Worm (Caenorhabditis elegans) whole organism, mixed stage, embryonic: ENCODE measurements around the gene C05C8.5.

Experiments used
- M03D4.4 ChIP-seq: sonication (generic microtip); optimal IDR thresholded peaks from 2 replicates; lab custom pipeline; 2017; ENCODE audit warnings: mild to moderate bottlenecking, missing genetic modification characterization, missing compliant biosample characterization
- bed-3 ChIP-seq: fragments of 200-800 bp; sonication (Bioruptor generic); optimal IDR thresholded peaks from 3 replicates; lab custom pipeline; 2018; ENCODE audit warnings: mild to moderate bottlenecking, missing genetic modification characterization, moderate library complexity, missing compliant biosample characterization
- blmp-1 ChIP-seq: fragments of 150-350 bp; optimal IDR thresholded peaks from 2 replicates; lab custom pipeline; 2014; ENCODE audit warnings: missing biosample characterization, missing genetic modification characterization
- ceh-39 ChIP-seq: fragments of 150-350 bp; optimal IDR thresholded peaks from 2 replicates; lab custom pipeline; 2014; ENCODE audit warnings: missing biosample characterization, missing genetic modification characterization
- ceh-43 ChIP-seq: fragments of 200-800 bp; sonication (Bioruptor generic); optimal IDR thresholded peaks from 2 replicates; lab custom pipeline; 2018; ENCODE audit warnings: mild to moderate bottlenecking, missing genetic modification characterization, moderate library complexity, missing compliant biosample characterization
- ceh-83 ChIP-seq: fragments of 200-800 bp; sonication (Bioruptor generic); optimal IDR thresholded peaks from 2 replicates; lab custom pipeline; 2018; ENCODE audit warnings: mild to moderate bottlenecking, missing genetic modification characterization, missing compliant biosample characterization
- ces-1 ChIP-seq: fragments of 150-350 bp; optimal IDR thresholded peaks from 2 replicates; lab custom pipeline; 2014; ENCODE audit warnings: missing biosample characterization, missing genetic modification reagents, missing genetic modification characterization
- cnd-1 ChIP-seq: fragments of 200-800 bp; sonication (Bioruptor generic); optimal IDR thresholded peaks from 2 replicates; lab custom pipeline; 2018; ENCODE audit warnings: mild to moderate bottlenecking, missing genetic modification characterization, missing compliant biosample characterization
- drap-1 ChIP-seq: fragments of 200-800 bp; sonication (Bioruptor generic); optimal IDR thresholded peaks from 3 replicates; lab custom pipeline; 2018; ENCODE audit warnings: mild to moderate bottlenecking, missing genetic modification characterization, missing compliant biosample characterization
- elt-1 ChIP-seq: sonication (generic microtip); optimal IDR thresholded peaks from 2 replicates; lab custom pipeline; 2017; ENCODE audit warnings: missing genetic modification characterization, mild to moderate bottlenecking, missing compliant biosample characterization, antibody characterized with exemption, moderate library complexity, borderline replicate concordance; ENCODE audit not compliant: insufficient read depth
- elt-3 ChIP-seq: fragments of 150-350 bp; optimal IDR thresholded peaks from 2 replicates; lab custom pipeline; 2014; ENCODE audit warnings: missing biosample characterization, missing genetic modification characterization
- flh-1 ChIP-seq: fragments of 200-800 bp; sonication (Bioruptor generic); optimal IDR thresholded peaks from 2 replicates; lab custom pipeline; 2018; ENCODE audit warnings: mild to moderate bottlenecking, missing genetic modification characterization, moderate library complexity, missing compliant biosample characterization
- ham-2 ChIP-seq: fragments of 200-800 bp; sonication (Bioruptor generic); optimal IDR thresholded peaks from 2 replicates; lab custom pipeline; 2018; ENCODE audit warnings: mild to moderate bottlenecking, missing genetic modification characterization, missing compliant biosample characterization
- hlh-1 ChIP-seq: fragments of 150-350 bp; optimal IDR thresholded peaks from 2 replicates; lab custom pipeline; 2014; ENCODE audit warnings: missing biosample characterization, missing genetic modification reagents, missing genetic modification characterization
- lin-13 ChIP-seq: fragments of 150-350 bp; optimal IDR thresholded peaks from 2 replicates; lab custom pipeline; 2014; ENCODE audit warnings: missing biosample characterization, missing genetic modification characterization
- lin-32 ChIP-seq: fragments of 200-800 bp; sonication (Bioruptor generic); optimal IDR thresholded peaks from 2 replicates; lab custom pipeline; 2018; ENCODE audit warnings: mild to moderate bottlenecking, missing genetic modification characterization, missing compliant biosample characterization
- mab-5 ChIP-seq: fragments of 150-350 bp; optimal IDR thresholded peaks from 2 replicates; lab custom pipeline; 2014; ENCODE audit warnings: missing biosample characterization, missing genetic modification characterization
- mep-1 ChIP-seq: fragments of 150-350 bp; optimal IDR thresholded peaks from 2 replicates; lab custom pipeline; 2017; ENCODE audit warnings: missing biosample characterization, missing genetic modification reagents, missing genetic modification characterization, inconsistent platforms
- nhr-12 ChIP-seq: fragments of 150-350 bp; optimal IDR thresholded peaks from 2 replicates; lab custom pipeline; 2014; ENCODE audit warnings: missing biosample characterization, missing genetic modification characterization
- nhr-2 ChIP-seq: fragments of 150-350 bp; optimal IDR thresholded peaks from 2 replicates; lab custom pipeline; 2014; ENCODE audit warnings: missing biosample characterization, missing genetic modification characterization
- nhr-237 ChIP-seq: fragments of 150-350 bp; optimal IDR thresholded peaks from 2 replicates; lab custom pipeline; 2014; ENCODE audit warnings: missing biosample characterization, missing genetic modification characterization
- nhr-28 ChIP-seq: fragments of 150-350 bp; optimal IDR thresholded peaks from 2 replicates; lab custom pipeline; 2014; ENCODE audit warnings: missing biosample characterization, missing genetic modification characterization
- nhr-76 ChIP-seq: sonication (generic microtip); optimal IDR thresholded peaks from 2 replicates; lab custom pipeline; 2017; ENCODE audit warnings: missing biosample characterization, missing genetic modification characterization
- pha-4 ChIP-seq: fragments of 150-350 bp; optimal IDR thresholded peaks from 2 replicates; lab custom pipeline; 2018; ENCODE audit warnings: missing biosample characterization, missing genetic modification reagents, missing genetic modification characterization
- sem-2 ChIP-seq: fragments of 200-800 bp; sonication (Bioruptor generic); optimal IDR thresholded peaks from 2 replicates; lab custom pipeline; 2018; ENCODE audit warnings: mild to moderate bottlenecking, missing genetic modification characterization, missing compliant biosample characterization
- snpc-4 ChIP-seq: fragments of 150-350 bp; optimal IDR thresholded peaks from 2 replicates; lab custom pipeline; 2014; ENCODE audit warnings: missing biosample characterization, missing genetic modification characterization
- sptf-1 ChIP-seq: sonication (generic microtip); optimal IDR thresholded peaks from 2 replicates; lab custom pipeline; 2017; ENCODE audit warnings: mild to moderate bottlenecking, missing genetic modification characterization, moderate library complexity, missing compliant biosample characterization
- tbx-8 ChIP-seq: fragments of 200-800 bp; sonication (Bioruptor generic); optimal IDR thresholded peaks from 2 replicates; lab custom pipeline; 2018; ENCODE audit warnings: mild to moderate bottlenecking, missing genetic modification characterization, moderate library complexity, missing compliant biosample characterization
- unc-120 ChIP-seq: sonication (generic microtip); optimal IDR thresholded peaks from 2 replicates; lab custom pipeline; 2017; ENCODE audit warnings: missing genetic modification characterization, missing compliant biosample characterization; ENCODE audit not compliant: poor library complexity, severe bottlenecking
- unc-39 ChIP-seq: fragments of 150-350 bp; optimal IDR thresholded peaks from 2 replicates; lab custom pipeline; 2014; ENCODE audit warnings: missing biosample characterization, missing genetic modification characterization
- unc-62 ChIP-seq: fragments of 150-350 bp; optimal IDR thresholded peaks from 2 replicates; lab custom pipeline; 2014; ENCODE audit warnings: missing biosample characterization, missing genetic modification reagents, missing genetic modification characterization
- zip-8 ChIP-seq: fragments of 150-350 bp; optimal IDR thresholded peaks from 2 replicates; lab custom pipeline; 2014; ENCODE audit warnings: missing biosample characterization, missing genetic modification characterization
- ztf-11 ChIP-seq: fragments of 150-350 bp; optimal IDR thresholded peaks from 2 replicates; lab custom pipeline; 2014; ENCODE audit warnings: missing biosample characterization, missing genetic modification characterization

The C05C8.5 gene

DNA sequence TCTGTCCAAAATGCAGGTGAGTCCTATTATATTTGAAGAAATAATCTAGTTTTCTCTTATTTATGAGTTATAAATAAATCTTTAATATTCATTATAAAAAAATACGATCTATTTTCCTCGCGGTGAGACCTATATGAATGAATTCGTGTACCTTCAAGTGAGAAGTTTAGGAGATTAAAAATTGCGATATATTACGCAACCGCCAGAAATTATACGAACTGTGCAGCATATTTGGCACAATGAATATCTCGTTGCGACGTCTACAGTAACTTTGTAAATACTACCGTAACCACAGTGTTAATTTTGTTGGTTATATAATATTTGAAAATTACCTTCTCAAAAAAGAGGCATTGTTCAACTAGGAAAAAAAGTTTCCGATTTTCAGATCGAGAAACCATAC is 10.3 kb downstream of the C05C8.5 start:
- TF ChIP-seq zip-8 (tag; lab: Kevin White, UChicago) (peak; percentile 72), blmp-1 (tag; lab: Kevin White, UChicago) (no peak)

DNA sequence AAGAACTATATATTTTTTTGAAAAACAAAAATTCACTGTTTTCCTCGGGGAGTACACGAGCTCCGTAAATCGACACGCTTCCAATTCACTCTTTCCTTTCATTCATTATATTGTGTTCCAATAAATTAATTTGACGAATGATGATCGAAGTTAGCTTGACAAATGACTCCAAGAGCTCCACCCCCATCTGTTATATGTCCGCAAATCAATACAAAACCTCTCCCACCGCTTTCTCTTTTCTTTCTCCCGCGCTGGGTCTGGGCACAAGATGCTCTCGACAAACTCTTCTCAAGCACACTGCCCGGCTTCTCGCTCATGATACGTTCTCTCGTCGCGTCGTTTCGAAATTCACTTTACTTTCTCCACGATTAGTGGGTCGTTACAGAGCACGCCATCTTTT is 10.7 kb downstream of the C05C8.5 start, which contains the start of gene C13F10.1:
TSS of gene C13F10.1 (plus strand) at position 138 of the 400 bp plus-strand sequence.
- TF ChIP-seq nhr-237 (tag; lab: Kevin White, UChicago) (no peak), unc-62 (GFP tag; lab: Kevin White, UChicago) (peak; percentile 80), ces-1 (peak; percentile 62), blmp-1 (tag; lab: Kevin White, UChicago) (no peak), flh-1 (GFP tag; lab: Kevin White, UChicago) (no peak), cnd-1 (no peak), lin-13 (tag; lab: Kevin White, UChicago) (no peak), unc-39 (no peak), mab-5 (tag; lab: Kevin White, UChicago) (no peak), ceh-83 (GFP tag; lab: Kevin White, UChicago) (no peak), unc-120 (tag; lab: Kevin White, UChicago) (peak; percentile 31), zip-8 (tag; lab: Kevin White, UChicago) (no peak), mep-1 (no peak), elt-3 (tag; lab: Kevin White, UChicago) (no peak), nhr-76 (tag; lab: Kevin White, UChicago) (no peak), hlh-1 (tag; lab: Kevin White, UChicago) (peak; percentile 32), ceh-43 (GFP tag; lab: Kevin White, UChicago) (no peak), lin-32 (GFP tag; lab: Kevin White, UChicago) (no peak), elt-1 (tag; lab: Kevin White, UChicago) (no peak), ztf-11 (tag; lab: Kevin White, UChicago) (no peak), nhr-28 (no peak), nhr-12 (tag; lab: Kevin White, UChicago) (no peak), M03D4.4 (tag; lab: Kevin White, UChicago) (no peak), sptf-1 (tag; lab: Kevin White, UChicago) (no peak), ceh-39 (tag; lab: Kevin White, UChicago) (no peak), ham-2 (GFP tag; lab: Kevin White, UChicago) (no peak), bed-3 (no peak)

DNA sequence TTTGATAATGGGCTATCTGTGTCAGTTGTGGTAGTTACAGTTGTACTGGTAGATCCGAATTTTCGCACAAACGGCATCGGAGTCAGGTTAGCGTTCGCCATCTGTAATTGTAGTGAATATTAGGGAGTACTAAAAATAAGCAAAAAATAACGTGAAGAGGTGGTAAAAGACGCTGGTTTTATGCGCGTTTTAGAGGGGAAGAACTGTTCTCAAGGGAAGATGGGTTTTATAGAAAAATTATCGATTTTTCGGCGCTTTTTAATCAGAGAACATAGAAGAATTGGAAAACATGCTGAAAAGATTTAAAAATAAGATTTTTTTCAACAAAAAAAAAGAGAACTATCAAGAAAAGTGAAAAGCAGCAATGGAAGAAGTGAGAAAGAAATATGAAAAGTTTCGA is 11.5 kb downstream of the C05C8.5 start, which contains the start of gene C13F10.7:
TSS of gene C13F10.7 (minus strand) at position 101 of the 400 bp plus-strand sequence.
- TF ChIP-seq cnd-1: no peak
- TF ChIP-seq pha-4 (tag; lab: Kevin White, UChicago): no peak
- no peak for TF ChIP-seq ham-2 (GFP tag; lab: Kevin White, UChicago)
- TF ChIP-seq nhr-76 (tag; lab: Kevin White, UChicago): no peak
- TF ChIP-seq elt-1 (tag; lab: Kevin White, UChicago): no peak
- TF ChIP-seq unc-120 (tag; lab: Kevin White, UChicago): no peak
- no peak for TF ChIP-seq nhr-2 (tag; lab: Kevin White, UChicago)

DNA sequence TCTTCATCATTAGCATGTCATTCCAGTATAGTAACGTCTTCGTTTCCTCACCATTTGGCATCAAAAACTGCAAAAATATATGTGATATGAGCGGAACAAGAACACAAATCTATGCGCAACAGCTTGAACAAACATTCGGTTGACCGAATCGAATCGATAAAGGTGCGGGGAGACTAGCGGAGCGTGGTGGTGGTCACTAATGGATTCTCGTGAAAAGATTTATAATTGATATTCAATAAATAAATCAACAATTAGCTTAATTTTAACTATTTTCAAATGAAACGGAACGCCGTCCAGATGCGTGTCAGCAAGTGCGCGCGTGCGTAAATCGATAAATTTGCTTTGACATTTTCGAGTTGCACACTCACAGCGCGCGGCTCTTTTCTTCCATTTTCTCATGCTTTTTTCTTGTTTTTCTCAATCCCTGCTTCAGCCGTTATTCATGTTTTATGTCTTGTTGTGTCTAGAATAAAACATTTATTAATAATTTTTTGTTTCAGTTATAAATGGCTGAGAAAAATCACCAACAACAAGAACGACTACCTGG is 13.6 kb downstream of the C05C8.5 start, which contains the start of the genes C13F10.8, C13F10.6 and kxd-1:
TSS of gene C13F10.8 (minus strand) at position 51 of the 547 bp plus-strand sequence.
TSS of gene C13F10.6 (minus strand) at position 67 of the 547 bp plus-strand sequence.
TSS of gene kxd-1 (plus strand) at position 497 of the 547 bp plus-strand sequence.
- no peak for TF ChIP-seq ceh-83 (GFP tag; lab: Kevin White, UChicago)
- peak; percentile 15 for TF ChIP-seq mep-1
- TF ChIP-seq unc-62 (GFP tag; lab: Kevin White, UChicago): no peak
- no peak for TF ChIP-seq elt-1 (tag; lab: Kevin White, UChicago)

DNA sequence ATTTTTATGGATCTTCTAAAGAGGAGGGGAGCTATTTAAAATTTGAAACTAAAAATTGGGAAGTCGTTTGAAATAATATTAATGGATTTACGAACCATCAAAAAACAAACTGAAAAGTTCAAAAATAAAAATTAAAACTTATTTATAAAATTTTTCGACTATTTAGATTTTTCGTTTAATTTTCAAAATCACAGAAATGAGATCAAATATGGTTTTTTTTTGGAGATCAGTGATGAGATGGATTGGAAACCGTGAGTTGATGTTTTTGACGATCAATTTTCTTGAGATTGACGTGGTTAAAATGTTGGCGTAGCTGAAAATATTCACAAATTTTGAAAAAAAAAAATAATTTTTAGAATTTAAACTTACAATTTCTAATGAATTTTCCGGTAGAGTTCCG is 15.6 kb downstream of the C05C8.5 start, which contains the start of gene C13F10.5:
TSS of gene C13F10.5 (minus strand) at position 101 of the 400 bp plus-strand sequence.
- no peak for TF ChIP-seq tbx-8 (GFP tag; lab: Kevin White, UChicago)
- no peak for TF ChIP-seq ceh-83 (GFP tag; lab: Kevin White, UChicago)
- TF ChIP-seq blmp-1 (tag; lab: Kevin White, UChicago): no peak
- TF ChIP-seq drap-1 (GFP tag; lab: Kevin White, UChicago): no peak
- TF ChIP-seq sem-2 (GFP tag; lab: Kevin White, UChicago): no peak
- no peak for TF ChIP-seq unc-39
- TF ChIP-seq snpc-4: no peak
- TF ChIP-seq ztf-11 (tag; lab: Kevin White, UChicago): no peak
- TF ChIP-seq elt-3 (tag; lab: Kevin White, UChicago): no peak
- TF ChIP-seq nhr-237 (tag; lab: Kevin White, UChicago): no peak
- TF ChIP-seq sptf-1 (tag; lab: Kevin White, UChicago): no peak
- TF ChIP-seq mep-1: no peak
- TF ChIP-seq ham-2 (GFP tag; lab: Kevin White, UChicago): no peak
- no peak for TF ChIP-seq nhr-76 (tag; lab: Kevin White, UChicago)
- no peak for TF ChIP-seq elt-1 (tag; lab: Kevin White, UChicago)
- TF ChIP-seq, all 35 proteins: peak for 0
